Fruit fly (Drosophila melanogaster) Kc167 (cell line): ENCODE measurements around the gene CG17646.

Source experiments
- Myc ChIP-seq: fragments of >200 bp; optimal IDR thresholded peaks from 2 replicates; lab custom pipeline; 2017; ENCODE audit warnings: missing external identifiers
- Sin3A ChIP-seq: fragments of >200 bp; optimal IDR thresholded peaks from 2 replicates; lab custom pipeline; 2018; ENCODE audit warnings: missing external identifiers
- h ChIP-seq: fragments of >200 bp; optimal IDR thresholded peaks from 3 replicates; lab custom pipeline; 2018; ENCODE audit warnings: missing external identifiers

DNA sequence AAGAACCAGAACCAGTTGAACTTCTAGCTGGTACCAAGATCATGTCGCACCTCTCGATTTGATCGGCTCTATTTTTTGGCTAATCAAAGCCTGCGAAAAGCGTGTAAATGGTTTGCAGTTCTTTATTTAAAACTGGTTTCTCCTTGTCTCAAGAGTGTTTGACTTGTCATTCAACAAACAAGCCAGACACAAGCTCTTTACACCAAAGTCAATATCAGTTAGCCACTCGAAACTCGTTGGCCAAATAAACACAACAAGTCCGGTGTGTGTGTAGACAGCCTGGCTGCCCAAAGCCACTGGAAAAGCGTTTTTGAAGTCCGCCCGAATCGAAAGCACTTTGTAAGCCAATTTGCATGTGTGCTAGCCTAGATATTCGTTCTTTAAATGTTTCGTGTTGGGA is 7.8 kb downstream of the CG17646 start:
- TF ChIP-seq h (lab: Kevin White, UChicago) (no peak), Myc (lab: Kevin White, UChicago) (no peak), Sin3A (lab: Kevin White, UChicago) (no peak)
